Fruit fly (Drosophila melanogaster): ENCODE measurements around the gene Acbp5.

The Acbp5 gene

DNA sequence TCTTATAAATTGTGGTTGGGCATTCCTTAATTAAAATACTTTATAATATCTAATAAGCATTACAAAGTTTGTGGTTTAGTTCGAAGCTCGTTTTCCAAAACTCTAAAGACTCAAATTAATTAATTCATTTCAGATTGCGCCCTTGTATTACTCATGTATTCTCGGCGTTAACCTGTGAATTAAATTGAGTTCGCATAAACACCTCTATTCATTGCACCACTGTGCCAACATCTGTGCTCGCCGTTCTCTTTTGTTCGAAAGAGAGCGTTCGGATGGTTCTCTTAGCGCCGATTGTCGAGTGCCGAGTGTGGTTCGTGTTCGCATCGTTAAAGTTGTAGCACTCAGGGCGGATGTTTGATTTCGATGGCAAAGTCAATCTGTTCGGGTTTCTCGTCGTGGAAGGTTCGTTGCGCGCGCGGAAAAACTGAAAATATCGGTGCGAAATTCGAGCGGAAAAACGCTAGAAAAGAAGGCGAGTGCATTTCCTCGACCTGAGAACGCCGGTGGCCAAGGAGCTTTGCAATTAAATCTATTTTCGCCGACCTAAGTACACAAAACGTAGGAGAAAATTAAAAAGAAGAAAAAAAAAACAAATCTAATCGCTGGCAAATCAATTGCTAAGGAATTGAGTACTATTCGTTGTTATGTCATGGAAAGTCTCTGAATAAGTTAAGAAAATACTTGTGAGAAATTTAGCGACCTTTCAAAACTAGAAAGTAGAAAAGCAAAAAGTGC lies 39.0 kb upstream of the Acbp5 start, which contains the start of gene dally (continued):
- TF ChIP-seq CG11560 (tag; IDR thresholded peaks at IDR 0.05) (no peak), esg (GFP tag; conservative IDR thresholded peaks at IDR 0.05) (no peak), CoRest (tag; optimal IDR thresholded peaks at IDR 0.05) (peak; percentile 14), D19B (GFP tag; optimal IDR thresholded peaks at IDR 0.05) (no peak), CG15011 (GFP tag; optimal IDR thresholded peaks at IDR 0.05) (no peak), CG1529 (GFP tag; optimal IDR thresholded peaks at IDR 0.05) (no peak), nom (GFP tag; optimal IDR thresholded peaks at IDR 0.05) (peak; percentile 78), CG2199 (GFP tag; IDR thresholded peaks at IDR 0.05) (peak; percentile 69), CG12769 (tag; optimal IDR thresholded peaks at IDR 0.05) (peak; percentile 48), CG2875 (GFP tag; optimal IDR thresholded peaks at IDR 0.05) (peak; percentile 9), CG18764 (GFP tag; optimal IDR thresholded peaks at IDR 0.05) (no peak), abd-A (tag; optimal IDR thresholded peaks at IDR 0.05) (peak; percentile 56), Dll (GFP tag; IDR thresholded peaks at IDR 0.05; ENCODE audit: partially characterized antibody) (peak; percentile 36; the same call in 1 of the 4 replicates), CG30431 (GFP tag; optimal IDR thresholded peaks at IDR 0.05) (no peak), sens (GFP tag) (peak; percentile 76), HmgD (GFP tag; optimal IDR thresholded peaks at IDR 0.05) (peak; percentile 13), CG2712 (tag; optimal IDR thresholded peaks at IDR 0.05) (peak; percentile 37), chif (GFP tag; optimal IDR thresholded peaks at IDR 0.05) (no peak), Poxn (GFP tag; IDR thresholded peaks at IDR 0.05) (no peak), dimm (GFP tag; IDR thresholded peaks at IDR 0.05) (no peak), salm (tag; optimal IDR thresholded peaks at IDR 0.05) (peak; percentile 25), bowl (GFP tag; IDR thresholded peaks at IDR 0.05) (peak; percentile 41; the same call in 1 of the 2 replicates), odd (GFP tag; optimal IDR thresholded peaks at IDR 0.05) (peak; percentile 44), tll (GFP tag; optimal IDR thresholded peaks at IDR 0.05) (peak in 1 of 2 experiments; percentile 87), wek (GFP tag; optimal IDR thresholded peaks at IDR 0.05) (no peak), Oli (tag; optimal IDR thresholded peaks at IDR 0.05) (no peak), repo (GFP tag; optimal IDR thresholded peaks at IDR 0.05) (peak; percentile 37), CG11696 (GFP tag; IDR thresholded peaks at IDR 0.05) (0 out of 2 replicates have a peak, but pooled peaks have one; percentile 40), Hr51 (GFP tag; optimal IDR thresholded peaks at IDR 0.05) (peak in 1 of 2 experiments; percentile 7), pan (optimal IDR thresholded peaks at IDR 0.05) (no peak), pan (GFP tag; optimal IDR thresholded peaks at IDR 0.05 in 1 of 2, IDR thresholded peaks at IDR 0.05 in 1 of 2) (peak in 1 of 2 experiments; percentile 64), CG8290 (GFP tag; optimal IDR thresholded peaks at IDR 0.05) (no peak), CG8290 (tag; optimal IDR thresholded peaks at IDR 0.05) (peak in 1 of 2 experiments; percentile 76), Trl (optimal IDR thresholded peaks at IDR 0.05) (peak; percentile 88 to 95), Trl (GFP tag; optimal IDR thresholded peaks at IDR 0.05) (peak; percentile 64), amos (GFP tag; IDR thresholded peaks at IDR 0.05; ENCODE audit: partially characterized antibody) (peak; percentile 55; the same call in 1 of the 2 replicates), dm (GFP tag; optimal IDR thresholded peaks at IDR 0.05) (no peak), CG13894 (tag; optimal IDR thresholded peaks at IDR 0.05) (peak; percentile 64), HLH4C (GFP tag; IDR thresholded peaks at IDR 0.05; ENCODE audit: partially characterized antibody) (peak; percentile 50), lilli (GFP tag; optimal IDR thresholded peaks at IDR 0.05) (peak; percentile 15), D19A (tag; optimal IDR thresholded peaks at IDR 0.05) (peak; percentile 11), trem (tag; optimal IDR thresholded peaks at IDR 0.05) (peak; percentile 8), B-H2 (GFP tag; optimal IDR thresholded peaks at IDR 0.05) (peak; percentile 44), BEAF-32 (GFP tag; optimal IDR thresholded peaks at IDR 0.05) (peak; percentile 19), zfh2 (GFP tag; optimal IDR thresholded peaks at IDR 0.05) (no peak), ind (GFP tag; optimal IDR thresholded peaks at IDR 0.05) (no peak), CG4404 (GFP tag; IDR thresholded peaks at IDR 0.05) (no peak), CG4360 (GFP tag; IDR thresholded peaks at IDR 0.05) (peak; percentile 48; the same call in 1 of the 2 replicates), yki (optimal IDR thresholded peaks at IDR 0.05) (peak; percentile 64), sna (GFP tag; IDR thresholded peaks at IDR 0.05; ENCODE audit: partially characterized antibody) (peak; percentile 22; the same call in 1 of the 2 replicates)

Data from whole organism, embryonic.